Fruit fly (Drosophila melanogaster) whole organism, embryonic: Measurements from ENCODE around the gene CG14442.

ENCODE experiments used
- CG10321 ChIP-seq: fragments of 200-800 bp; sonication (Bioruptor generic); IDR thresholded peaks from 2 replicates; pipeline ENCODE4 v1.3.6; 2022; ENCODE audit warnings: missing biosample characterization, missing genetic modification characterization
- CG13287 ChIP-seq: fragments of 200-800 bp; sonication (Bioruptor generic); IDR thresholded peaks from 2 replicates; pipeline ENCODE4 v1.3.6; 2022; ENCODE audit warnings: missing biosample characterization, missing genetic modification characterization; ENCODE audit not compliant: partially characterized antibody
- CG13424 ChIP-seq: fragments of 200-800 bp; sonication (Bioruptor generic); optimal IDR thresholded peaks from 2 replicates; lab custom pipeline; 2019; ENCODE audit warnings: missing biosample characterization, mild to moderate bottlenecking, missing genetic modification characterization, moderate library complexity
- CG14860 ChIP-seq: fragments of 200-800 bp; sonication (Bioruptor generic); IDR thresholded peaks from 3 replicates; pipeline ENCODE4 v1.3.6; 2022; ENCODE audit warnings: missing biosample characterization, missing genetic modification characterization; ENCODE audit not compliant: partially characterized antibody
- CG15479 ChIP-seq: fragments of 200-800 bp; sonication (Bioruptor generic); optimal IDR thresholded peaks from 3 replicates; lab custom pipeline; 2019; ENCODE audit warnings: missing biosample characterization, mild to moderate bottlenecking, missing genetic modification characterization, moderate library complexity
- CG16863 ChIP-seq: fragments of 200-800 bp; sonication (Bioruptor generic); optimal IDR thresholded peaks from 3 replicates; lab custom pipeline; 2016; ENCODE audit warnings: missing biosample characterization, missing genetic modification characterization
- CG18011 ChIP-seq: fragments of 200-800 bp; sonication (Bioruptor generic); optimal IDR thresholded peaks from 2 replicates; lab custom pipeline; 2017; ENCODE audit warnings: missing biosample characterization, missing genetic modification characterization, mild to moderate bottlenecking, moderate library complexity, missing genotype
- CG18619 ChIP-seq: fragments of 200-800 bp; sonication (Bioruptor generic); optimal IDR thresholded peaks from 3 replicates; lab custom pipeline; 2017; ENCODE audit warnings: missing biosample characterization, mild to moderate bottlenecking, missing genetic modification characterization
- CG2129 ChIP-seq: fragments of 200-800 bp; sonication (Bioruptor generic); IDR thresholded peaks from 2 replicates; pipeline ENCODE4 v1.3.6; 2022; ENCODE audit warnings: missing biosample characterization, missing genetic modification characterization; ENCODE audit not compliant: partially characterized antibody
- CG32767 ChIP-seq: fragments of 200-800 bp; sonication (Bioruptor generic); IDR thresholded peaks from 2 replicates; pipeline ENCODE4 v1.3.6; 2022; ENCODE audit warnings: missing biosample characterization, missing genetic modification characterization
- CG8290 ChIP-seq, 3 experiments: fragments of 200-800 bp; sonication (Bioruptor generic); optimal IDR thresholded peaks; 2 replicates each; lab custom pipeline; 2016 to 2019; ENCODE audit warnings: missing biosample characterization in 3 of 3, missing genetic modification characterization in 3 of 3, mild to moderate bottlenecking in 2 of 3, moderate library complexity in 1 of 3
- Chrac-16 ChIP-seq: fragments of 200-800 bp; sonication (Bioruptor generic); optimal IDR thresholded peaks from 3 replicates; lab custom pipeline; 2016; ENCODE audit warnings: missing biosample characterization, missing genetic modification characterization
- CoRest ChIP-seq: fragments of 200-800 bp; sonication (Bioruptor generic); optimal IDR thresholded peaks from 3 replicates; lab custom pipeline; 2018; ENCODE audit warnings: missing biosample characterization, mild to moderate bottlenecking, missing genetic modification characterization, moderate library complexity
- Dad ChIP-seq: fragments of 200-800 bp; sonication (Bioruptor generic); optimal IDR thresholded peaks from 3 replicates; lab custom pipeline; 2016; ENCODE audit warnings: missing biosample characterization, missing genetic modification characterization
- Deaf1 ChIP-seq: fragments of 200-800 bp; optimal IDR thresholded peaks from 3 replicates; lab custom pipeline; 2019; ENCODE audit warnings: missing biosample characterization, mild to moderate bottlenecking, missing genetic modification characterization, moderate library complexity
- Doc3 ChIP-seq: fragments of 200-800 bp; sonication (Bioruptor generic); IDR thresholded peaks from 3 replicates; pipeline ENCODE4 v1.3.6; 2022; ENCODE audit warnings: missing biosample characterization, missing genetic modification characterization; ENCODE audit not compliant: partially characterized antibody
- Gsc ChIP-seq: fragments of 200-800 bp; sonication (Bioruptor generic); IDR thresholded peaks from 2 replicates; pipeline ENCODE4 v1.3.6; 2022; ENCODE audit warnings: missing biosample characterization, missing genetic modification characterization
- H2.0 ChIP-seq: fragments of 200-800 bp; sonication (Bioruptor generic); IDR thresholded peaks from 2 replicates; pipeline ENCODE4 v1.3.6; 2022; ENCODE audit warnings: missing biosample characterization, missing genetic modification characterization
- Kr ChIP-seq: fragments of 200-800 bp; sonication (Bioruptor generic); optimal IDR thresholded peaks from 2 replicates; lab custom pipeline; 2017; ENCODE audit warnings: missing biosample characterization, mild to moderate bottlenecking, missing genetic modification characterization
- Lim3 ChIP-seq: fragments of 200-800 bp; sonication (Bioruptor generic); IDR thresholded peaks from 2 replicates; pipeline ENCODE4 v1.3.6; 2022; ENCODE audit warnings: missing biosample characterization, missing genetic modification characterization
- Opbp ChIP-seq: fragments of 200-800 bp; sonication (Bioruptor generic); IDR thresholded peaks from 3 replicates; pipeline ENCODE4 v1.3.6; 2022; ENCODE audit warnings: missing biosample characterization, missing genetic modification characterization; ENCODE audit not compliant: partially characterized antibody
- Pdp1 ChIP-seq, 2 experiments: fragments of 200-800 bp; sonication (Bioruptor generic); optimal IDR thresholded peaks; 3 replicates each; lab custom pipeline; 2016; ENCODE audit warnings: missing biosample characterization in 2 of 2, missing genetic modification characterization in 2 of 2, mild to moderate bottlenecking in 1 of 2, moderate library complexity in 1 of 2
- Ravus ChIP-seq: fragments of 200-800 bp; sonication (Bioruptor generic); IDR thresholded peaks from 2 replicates; pipeline ENCODE4 v1.3.6; 2022; ENCODE audit warnings: missing biosample characterization, missing genetic modification characterization
- Sin3A ChIP-seq: fragments of >200 bp; optimal IDR thresholded peaks from 2 replicates; lab custom pipeline; 2018
- TFAM ChIP-seq: fragments of 200-800 bp; sonication (Bioruptor generic); optimal IDR thresholded peaks from 2 replicates; lab custom pipeline; 2017; ENCODE audit warnings: missing biosample characterization, missing genetic modification characterization, inconsistent platforms
- Usf ChIP-seq: fragments of 200-800 bp; sonication (Bioruptor generic); optimal IDR thresholded peaks from 2 replicates; lab custom pipeline; 2017; ENCODE audit warnings: missing genotype, missing biosample characterization, missing genetic modification characterization
- bbx ChIP-seq: fragments of 200-800 bp; sonication (Bioruptor generic); IDR thresholded peaks from 2 replicates; pipeline ENCODE4 v1.3.6; 2022; ENCODE audit warnings: missing biosample characterization, missing genetic modification characterization; ENCODE audit not compliant: partially characterized antibody
- br ChIP-seq: fragments of >200 bp; optimal IDR thresholded peaks from 2 replicates; lab custom pipeline; 2017
- cad ChIP-seq: fragments of >200 bp; optimal IDR thresholded peaks from 2 replicates; lab custom pipeline; 2017; ENCODE audit warnings: missing biosample characterization, missing genetic modification characterization
- cg ChIP-seq: fragments of 200-800 bp; sonication (Bioruptor generic); optimal IDR thresholded peaks from 3 replicates; lab custom pipeline; 2019; ENCODE audit warnings: missing biosample characterization, mild to moderate bottlenecking, missing genetic modification characterization, moderate library complexity
- fd102C ChIP-seq: fragments of 200-800 bp; sonication (Bioruptor generic); optimal IDR thresholded peaks from 2 replicates; lab custom pipeline; 2018; ENCODE audit warnings: missing biosample characterization, mild to moderate bottlenecking, missing genetic modification characterization, moderate library complexity
- fd3F ChIP-seq: fragments of 200-800 bp; sonication (Bioruptor generic); optimal IDR thresholded peaks from 2 replicates; lab custom pipeline; 2018; ENCODE audit warnings: missing biosample characterization, mild to moderate bottlenecking, missing genetic modification characterization, moderate library complexity
- gce ChIP-seq: fragments of 200-800 bp; sonication (Bioruptor generic); IDR thresholded peaks from 3 replicates; pipeline ENCODE4 v1.3.6; 2022; ENCODE audit warnings: missing biosample characterization, missing genetic modification characterization
- grau ChIP-seq: fragments of 200-800 bp; optimal IDR thresholded peaks from 3 replicates; lab custom pipeline; 2019; ENCODE audit warnings: missing biosample characterization, mild to moderate bottlenecking, missing genetic modification characterization, moderate library complexity
- gt ChIP-seq: fragments of 200-800 bp; sonication (Bioruptor generic); IDR thresholded peaks from 2 replicates; pipeline ENCODE4 v1.3.6; 2022; ENCODE audit warnings: missing biosample characterization, missing genetic modification characterization
- ken ChIP-seq: fragments of 200-800 bp; sonication (Bioruptor generic); IDR thresholded peaks from 3 replicates; pipeline ENCODE4 v1.3.6; 2022; ENCODE audit warnings: missing biosample characterization, missing genetic modification characterization
- mld ChIP-seq: fragments of 200-800 bp; sonication (Bioruptor generic); IDR thresholded peaks from 3 replicates; pipeline ENCODE4 v1.3.6; 2022; ENCODE audit warnings: missing biosample characterization, missing genetic modification characterization; ENCODE audit not compliant: partially characterized antibody
- nerfin-1 ChIP-seq: fragments of 200-800 bp; sonication (Bioruptor generic); optimal IDR thresholded peaks from 3 replicates; lab custom pipeline; 2019; ENCODE audit warnings: missing biosample characterization, mild to moderate bottlenecking, missing genetic modification characterization, moderate library complexity
- pan ChIP-seq, 4 experiments: fragments of >200 bp in 3 of 4; fragments of 200-800 bp in 1 of 4; sonication (Bioruptor generic) in 1 of 4; optimal IDR thresholded peaks in 3 of 4; IDR thresholded peaks in 1 of 4; 2 replicates each; pipeline versions ENCODE4 v1.3.6 to Lab custom; 2017 to 2022; ENCODE audit warnings: missing biosample characterization in 2 of 4, missing genetic modification characterization in 2 of 4, mixed read lengths in 1 of 4
- psq ChIP-seq: fragments of 200-800 bp; sonication (Bioruptor generic); optimal IDR thresholded peaks from 2 replicates; lab custom pipeline; 2017; ENCODE audit warnings: missing biosample characterization, missing genetic modification characterization
- stc ChIP-seq: fragments of 200-800 bp; sonication (Bioruptor generic); IDR thresholded peaks from 2 replicates; pipeline ENCODE4 v1.3.6; 2022; ENCODE audit warnings: missing biosample characterization, missing genetic modification characterization
- tap ChIP-seq: fragments of 200-800 bp; optimal IDR thresholded peaks from 3 replicates; lab custom pipeline; 2019; ENCODE audit warnings: missing biosample characterization, mild to moderate bottlenecking, missing genetic modification characterization, moderate library complexity
- tx ChIP-seq: fragments of 200-800 bp; sonication (Bioruptor generic); optimal IDR thresholded peaks from 2 replicates; lab custom pipeline; 2016; ENCODE audit warnings: missing biosample characterization, missing genetic modification characterization

Gene CG14442

DNA sequence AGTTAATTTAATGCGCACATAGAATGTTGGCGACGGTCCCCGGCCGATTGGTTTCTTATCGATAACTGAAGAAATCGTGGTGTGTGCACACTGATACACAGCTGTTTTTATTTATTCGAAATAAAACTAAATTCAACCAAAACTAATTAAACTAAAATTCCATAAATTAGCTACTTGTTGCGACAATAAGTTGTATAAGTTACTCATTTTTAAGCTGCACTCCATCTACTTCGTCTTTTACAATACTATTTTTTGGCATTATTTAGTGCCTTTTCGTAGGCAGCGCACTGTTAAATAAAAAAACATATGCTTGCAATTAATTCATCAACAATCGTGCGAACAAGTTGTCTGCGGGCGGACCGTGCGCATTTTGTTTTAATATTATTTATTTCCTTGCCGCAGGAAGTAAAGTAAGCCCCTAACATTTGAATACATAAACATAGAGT is 33.4 kb downstream of the CG14442 start, which contains the start of the genes CG3224 and Ctr1A (continued):
- TF ChIP-seq Lim3 = no peak
- TF ChIP-seq CG13424 = no peak
- TF ChIP-seq cad (GFP tag; lab: Kevin White, UChicago) = no peak
- TF ChIP-seq gt (GFP tag; lab: Robert Waterston, UW) = no peak
- no peak for TF ChIP-seq ken (GFP tag; lab: Robert Waterston, UW)
- TF ChIP-seq TFAM = no peak
- TF ChIP-seq Kr (GFP tag; lab: Kevin White, UChicago) = no peak
- no peak for TF ChIP-seq CG18619 (GFP tag; lab: Kevin White, UChicago)
- TF ChIP-seq gce (GFP tag; lab: Robert Waterston, UW) = no peak
- TF ChIP-seq CG13287 (GFP tag; lab: Robert Waterston, UW) = peak; percentile 56
- TF ChIP-seq br (lab: Kevin White, UChicago) = no peak
- no peak for TF ChIP-seq Usf (GFP tag; lab: Kevin White, UChicago)
- TF ChIP-seq CG2129 (GFP tag; lab: Robert Waterston, UW) = no peak
- no peak for TF ChIP-seq Doc3 (GFP tag; lab: Robert Waterston, UW)
- no peak for TF ChIP-seq bbx (GFP tag; lab: Robert Waterston, UW)
- peak; percentile 20 for TF ChIP-seq Sin3A (lab: Kevin White, UChicago)
- no peak for TF ChIP-seq fd3F
- TF ChIP-seq CG8290 (GFP tag; optimal IDR thresholded peaks at IDR 0.05; lab: Kevin White, UChicago) = no peak
- no peak for TF ChIP-seq CG8290 (tag; optimal IDR thresholded peaks at IDR 0.05; lab: Kevin White, UChicago)
- no peak for TF ChIP-seq H2.0 (GFP tag; lab: Robert Waterston, UW)
- no peak for TF ChIP-seq Gsc (GFP tag; lab: Robert Waterston, UW)
- TF ChIP-seq mld = no peak
- no peak for TF ChIP-seq tap (tag; lab: Kevin White, UChicago)
- TF ChIP-seq stc (GFP tag; lab: Robert Waterston, UW) = no peak
- no peak for TF ChIP-seq Opbp (GFP tag; lab: Robert Waterston, UW)
- no peak for TF ChIP-seq nerfin-1 (tag; lab: Kevin White, UChicago)
- TF ChIP-seq Dad (GFP tag; lab: Kevin White, UChicago) = no peak
- TF ChIP-seq Deaf1 (tag; lab: Kevin White, UChicago) = no peak
- no peak for TF ChIP-seq CG15479
- no peak for TF ChIP-seq CG10321
- TF ChIP-seq CG16863 (GFP tag; lab: Kevin White, UChicago) = no peak
- no peak for TF ChIP-seq Pdp1 (GFP tag; optimal IDR thresholded peaks at IDR 0.05; lab: Kevin White, UChicago)

DNA sequence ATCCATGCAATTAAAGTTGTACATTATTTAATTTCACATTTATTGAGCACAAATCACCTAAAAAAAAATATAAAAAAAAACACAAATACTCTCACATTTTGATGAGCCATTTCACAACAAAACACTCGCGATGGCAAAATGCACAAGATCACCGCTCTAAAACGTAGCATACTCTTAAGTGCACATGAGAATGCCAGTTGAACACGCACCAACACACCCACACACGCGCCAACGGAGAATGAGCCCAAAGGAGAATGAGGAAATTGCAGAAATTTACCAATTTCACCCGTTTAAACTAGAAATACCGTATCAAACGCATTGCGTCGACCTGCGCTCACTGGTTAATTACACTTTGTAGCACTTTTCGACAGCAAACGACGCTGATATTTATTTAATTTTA is 34.9 kb downstream of the CG14442 start:
- no peak for TF ChIP-seq CG18011 (GFP tag; lab: Kevin White, UChicago)
- TF ChIP-seq pan (optimal IDR thresholded peaks at IDR 0.05; lab: Kevin White, UChicago) = no peak
- TF ChIP-seq pan (GFP tag; optimal IDR thresholded peaks at IDR 0.05 in 1 of 2, IDR thresholded peaks at IDR 0.05 in 1 of 2) = no peak
- peak; percentile 37 for TF ChIP-seq CG15479
- peak; percentile 61 for TF ChIP-seq psq (GFP tag; lab: Kevin White, UChicago)
- no peak for TF ChIP-seq CG14860 (GFP tag; lab: Robert Waterston, UW)
- no peak for TF ChIP-seq Chrac-16 (GFP tag; lab: Kevin White, UChicago)
- TF ChIP-seq grau (tag; lab: Kevin White, UChicago) = no peak
- no peak for TF ChIP-seq tx (GFP tag; lab: Kevin White, UChicago)
- TF ChIP-seq Ravus = no peak
- TF ChIP-seq cg (GFP tag; lab: Kevin White, UChicago) = peak; percentile 73
- no peak for TF ChIP-seq CoRest (tag; lab: Kevin White, UChicago)
- TF ChIP-seq fd102C (GFP tag; lab: Kevin White, UChicago) = no peak
- TF ChIP-seq CG32767 (GFP tag; lab: Robert Waterston, UW) = no peak
